Worm (Caenorhabditis elegans) whole organism, young adult: ENCODE measurements around the gene tbp-1.

Experiments
- B0035.1 ChIP-seq: sonication (generic microtip); optimal IDR thresholded peaks from 2 replicates; lab custom pipeline; 2016; ENCODE audit warnings: missing genetic modification characterization, mild to moderate bottlenecking, missing compliant biosample characterization, missing genotype, missing genetic modification reagents
- B0336.3 ChIP-seq: fragments of 200-800 bp; sonication (Bioruptor generic); IDR thresholded peaks from 2 replicates; pipeline ENCODE4 v1.3.6; 2022; ENCODE audit warnings: missing genetic modification characterization, missing compliant biosample characterization
- F23B12.7 ChIP-seq: sonication (generic microtip); optimal IDR thresholded peaks from 2 replicates; lab custom pipeline; 2017; ENCODE audit warnings: missing genetic modification characterization, mild to moderate bottlenecking, missing compliant biosample characterization, antibody characterized with exemption, moderate library complexity; ENCODE audit not compliant: insufficient read depth
- F33H1.4 ChIP-seq: fragments of 200-800 bp; sonication (Bioruptor generic); IDR thresholded peaks from 2 replicates; pipeline ENCODE4 v1.3.6; 2022; ENCODE audit warnings: missing genetic modification reagents, missing genetic modification characterization, missing compliant biosample characterization
- F57A8.1 ChIP-seq: fragments of 200-800 bp; sonication (Bioruptor generic); optimal IDR thresholded peaks from 2 replicates; lab custom pipeline; 2018; ENCODE audit warnings: mild to moderate bottlenecking, missing genetic modification characterization, moderate library complexity, missing compliant biosample characterization
- F57C9.4 ChIP-seq: sonication (generic microtip); optimal IDR thresholded peaks from 2 replicates; lab custom pipeline; 2017; ENCODE audit warnings: mild to moderate bottlenecking, missing genetic modification characterization, missing compliant biosample characterization
- K12H6.12 ChIP-seq: fragments of 200-800 bp; sonication (Bioruptor generic); optimal IDR thresholded peaks from 2 replicates; lab custom pipeline; 2018; ENCODE audit warnings: mild to moderate bottlenecking, missing genetic modification characterization, missing compliant biosample characterization
- ZK185.1 ChIP-seq: sonication (generic microtip); optimal IDR thresholded peaks from 2 replicates; lab custom pipeline; 2016; ENCODE audit warnings: mild to moderate bottlenecking, missing genetic modification characterization, missing compliant biosample characterization; ENCODE audit not compliant: poor library complexity, severe bottlenecking
- akir-1 ChIP-seq: fragments of 200-800 bp; sonication (Bioruptor generic); optimal IDR thresholded peaks from 2 replicates; lab custom pipeline; 2018; ENCODE audit warnings: mild to moderate bottlenecking, missing genetic modification characterization, moderate library complexity, missing compliant biosample characterization
- atf-7 ChIP-seq: sonication (generic microtip); optimal IDR thresholded peaks from 2 replicates; lab custom pipeline; 2017; ENCODE audit warnings: mild to moderate bottlenecking, missing genetic modification characterization, missing compliant biosample characterization
- attf-6 ChIP-seq: fragments of 200-800 bp; sonication (Bioruptor generic); IDR thresholded peaks from 2 replicates; pipeline ENCODE4 v1.3.6; 2022; ENCODE audit warnings: missing genetic modification reagents, missing genetic modification characterization, missing compliant biosample characterization
- bed-2 ChIP-seq: fragments of 200-800 bp; sonication (Bioruptor generic); IDR thresholded peaks from 2 replicates; pipeline ENCODE4 v1.3.6; 2022; ENCODE audit warnings: missing genetic modification reagents, missing genetic modification characterization, missing compliant biosample characterization
- ccch-3 ChIP-seq: fragments of 200-800 bp; sonication (Bioruptor generic); optimal IDR thresholded peaks from 2 replicates; lab custom pipeline; 2018; ENCODE audit warnings: mild to moderate bottlenecking, missing genetic modification characterization, missing compliant biosample characterization
- ceh-27 ChIP-seq: fragments of 200-800 bp; sonication (Bioruptor generic); optimal IDR thresholded peaks from 2 replicates; lab custom pipeline; 2018; ENCODE audit warnings: mild to moderate bottlenecking, missing genetic modification characterization, moderate library complexity, missing compliant biosample characterization
- ceh-40 ChIP-seq: fragments of 200-800 bp; sonication (Bioruptor generic); IDR thresholded peaks from 2 replicates; pipeline ENCODE4 v1.3.6; 2022; ENCODE audit warnings: missing genetic modification characterization, missing compliant biosample characterization
- ceh-58 ChIP-seq: fragments of 200-800 bp; sonication (Bioruptor generic); IDR thresholded peaks from 2 replicates; pipeline ENCODE4 v1.3.6; 2022; ENCODE audit warnings: missing genetic modification characterization, missing compliant biosample characterization
- ceh-79 ChIP-seq: sonication (generic microtip); optimal IDR thresholded peaks from 2 replicates; lab custom pipeline; 2017; ENCODE audit warnings: mild to moderate bottlenecking, missing genetic modification characterization, missing compliant biosample characterization
- dpff-1 ChIP-seq: sonication (generic microtip); optimal IDR thresholded peaks from 2 replicates; lab custom pipeline; 2017; ENCODE audit warnings: mild to moderate bottlenecking, missing genetic modification characterization, missing compliant biosample characterization
- dpl-1 ChIP-seq: fragments of 150-350 bp; optimal IDR thresholded peaks from 2 replicates; lab custom pipeline; 2014; ENCODE audit warnings: missing biosample characterization, missing genetic modification reagents, missing genetic modification characterization
- egrh-3 ChIP-seq: fragments of 200-800 bp; sonication (Bioruptor generic); IDR thresholded peaks from 2 replicates; pipeline ENCODE4 v1.3.6; 2022; ENCODE audit warnings: missing genetic modification reagents, missing genetic modification characterization, missing compliant biosample characterization
- gei-17 ChIP-seq: fragments of 200-800 bp; sonication (Bioruptor generic); optimal IDR thresholded peaks from 2 replicates; lab custom pipeline; 2018; ENCODE audit warnings: mild to moderate bottlenecking, missing genetic modification characterization, missing compliant biosample characterization
- him-1 ChIP-seq: sonication (generic microtip); optimal IDR thresholded peaks from 2 replicates; lab custom pipeline; 2016; ENCODE audit warnings: missing genotype, missing genetic modification reagents, missing genetic modification characterization, missing compliant biosample characterization
- hmg-20 ChIP-seq: fragments of 200-800 bp; sonication (Bioruptor generic); IDR thresholded peaks from 2 replicates; pipeline ENCODE4 v1.3.6; 2022; ENCODE audit warnings: missing genetic modification reagents, missing genetic modification characterization, missing compliant biosample characterization
- hsf-1 ChIP-seq: fragments of 200-800 bp; sonication (Bioruptor generic); IDR thresholded peaks from 2 replicates; pipeline ENCODE4 v1.3.6; 2022; ENCODE audit warnings: missing genetic modification reagents, missing genetic modification characterization, missing compliant biosample characterization
- lag-1 ChIP-seq: fragments of 200-800 bp; sonication (Bioruptor generic); IDR thresholded peaks from 2 replicates; pipeline ENCODE4 v1.3.6; 2022; ENCODE audit warnings: missing genetic modification reagents, missing genetic modification characterization, missing compliant biosample characterization
- let-526 ChIP-seq: fragments of 200-800 bp; sonication (Bioruptor generic); IDR thresholded peaks from 2 replicates; pipeline ENCODE4 v1.3.6; 2022; ENCODE audit warnings: missing genetic modification reagents, missing genetic modification characterization, missing compliant biosample characterization
- let-607 ChIP-seq, 2 experiments: fragments of 200-800 bp in 1 of 2; sonication (Bioruptor generic) in 1 of 2; sonication (generic microtip) in 1 of 2; optimal IDR thresholded peaks; 2 replicates each; lab custom pipeline; 2016 to 2018; ENCODE audit warnings: mild to moderate bottlenecking in 2 of 2, missing compliant biosample characterization in 2 of 2, missing genetic modification characterization in 2 of 2, moderate library complexity in 2 of 2, missing genotype in 1 of 2
- lsl-1 ChIP-seq: fragments of 200-800 bp; sonication (Bioruptor generic); optimal IDR thresholded peaks from 2 replicates; lab custom pipeline; 2018; ENCODE audit warnings: mild to moderate bottlenecking, missing genetic modification characterization, moderate library complexity, missing compliant biosample characterization
- lsy-27 ChIP-seq: sonication (generic microtip); optimal IDR thresholded peaks from 2 replicates; lab custom pipeline; 2017; ENCODE audit warnings: missing genetic modification characterization, mild to moderate bottlenecking, missing compliant biosample characterization, antibody characterized with exemption, missing genotype, borderline replicate concordance; ENCODE audit not compliant: insufficient read depth
- madf-8 ChIP-seq: fragments of 200-800 bp; sonication (Bioruptor generic); conservative IDR thresholded peaks from 2 replicates; pipeline ENCODE4 v1.3.6; 2022; ENCODE audit warnings: missing genetic modification reagents, missing genetic modification characterization, missing compliant biosample characterization
- nfya-2 ChIP-seq: fragments of 200-800 bp; sonication (Bioruptor generic); IDR thresholded peaks from 2 replicates; pipeline ENCODE4 v1.3.6; 2022; ENCODE audit warnings: missing genetic modification reagents, missing genetic modification characterization, missing compliant biosample characterization
- nhr-27 ChIP-seq: fragments of 200-800 bp; sonication (Bioruptor generic); optimal IDR thresholded peaks from 2 replicates; lab custom pipeline; 2018; ENCODE audit warnings: mild to moderate bottlenecking, missing genetic modification characterization, moderate library complexity, missing compliant biosample characterization
- rcor-1 ChIP-seq: fragments of 200-800 bp; sonication (Bioruptor generic); IDR thresholded peaks from 2 replicates; pipeline ENCODE4 v1.3.6; 2022; ENCODE audit warnings: missing genetic modification reagents, missing genetic modification characterization, missing compliant biosample characterization
- sdz-38 ChIP-seq: sonication (generic microtip); optimal IDR thresholded peaks from 2 replicates; lab custom pipeline; 2016; ENCODE audit warnings: missing genotype, missing genetic modification characterization, missing compliant biosample characterization
- sea-2 ChIP-seq: fragments of 200-800 bp; sonication (Bioruptor generic); IDR thresholded peaks from 2 replicates; pipeline ENCODE4 v1.3.6; 2022; ENCODE audit warnings: missing genetic modification characterization, missing compliant biosample characterization
- snpc-1.1 ChIP-seq: sonication (generic microtip); optimal IDR thresholded peaks from 2 replicates; lab custom pipeline; 2017; ENCODE audit warnings: missing genetic modification characterization, mild to moderate bottlenecking, missing compliant biosample characterization, antibody characterized with exemption, moderate library complexity, missing genotype, missing genetic modification reagents; ENCODE audit not compliant: insufficient read depth
- snpc-1.3 ChIP-seq: sonication (generic microtip); optimal IDR thresholded peaks from 2 replicates; lab custom pipeline; 2017; ENCODE audit warnings: missing genetic modification characterization, mild to moderate bottlenecking, missing compliant biosample characterization, antibody characterized with exemption, moderate library complexity, missing genotype, missing genetic modification reagents; ENCODE audit not compliant: insufficient read depth
- snpc-3.4 ChIP-seq: sonication (generic microtip); optimal IDR thresholded peaks from 2 replicates; lab custom pipeline; 2017; ENCODE audit warnings: missing genetic modification characterization, mild to moderate bottlenecking, missing compliant biosample characterization, antibody characterized with exemption, moderate library complexity, missing genotype, missing genetic modification reagents
- tbp1 ChIP-seq: fragments of 200-800 bp; sonication (Bioruptor generic); optimal IDR thresholded peaks from 2 replicates; lab custom pipeline; 2018; ENCODE audit warnings: mild to moderate bottlenecking, missing genetic modification characterization, missing compliant biosample characterization
- unc-62 ChIP-seq: fragments of 150-350 bp; optimal IDR thresholded peaks from 2 replicates; lab custom pipeline; 2014; ENCODE audit warnings: missing biosample characterization, missing genetic modification reagents, missing genetic modification characterization
- ztf-26 ChIP-seq: sonication (generic microtip); optimal IDR thresholded peaks from 2 replicates; lab custom pipeline; 2017; ENCODE audit warnings: missing genetic modification characterization, missing compliant biosample characterization
- ztf-28 ChIP-seq: fragments of 200-800 bp; sonication (Bioruptor generic); IDR thresholded peaks from 2 replicates; pipeline ENCODE4 v1.3.6; 2022; ENCODE audit warnings: missing genetic modification reagents, missing genetic modification characterization, missing compliant biosample characterization

tbp-1 gene

ce11 chrIII:7338693-7339092 lies 45.1 kb upstream of the tbp-1 start, which contains the start of gene kap-1 (continued):
- TF ChIP-seq let-607 (tag; optimal IDR thresholded peaks at IDR 0.05; lab: Kevin White, UChicago) (peak in 1 of 2 experiments; percentile 4), B0035.1 (tag; lab: Kevin White, UChicago) (peak; percentile 61), bed-2 (no peak), dpl-1 (no peak), egrh-3 (GFP tag; lab: Robert Waterston, UW) (no peak), ceh-58 (GFP tag; lab: Robert Waterston, UW) (no peak), ceh-40 (GFP tag; lab: Robert Waterston, UW) (no peak), K12H6.12 (no peak), F57C9.4 (tag; lab: Kevin White, UChicago) (no peak), attf-6 (GFP tag; lab: Robert Waterston, UW) (no peak), snpc-3.4 (tag; lab: Kevin White, UChicago) (peak; percentile 18), hsf-1 (GFP tag; lab: Robert Waterston, UW) (peak; percentile 60), dpff-1 (peak; percentile 62), him-1 (peak; percentile 54), sea-2 (GFP tag; lab: Robert Waterston, UW) (no peak), madf-8 (GFP tag; lab: Robert Waterston, UW) (no peak; the same call in 1 of the 2 replicates), F23B12.7 (tag; lab: Kevin White, UChicago) (no peak), rcor-1 (GFP tag; lab: Robert Waterston, UW) (no peak), nhr-27 (tag; lab: Kevin White, UChicago) (no peak), F33H1.4 (peak; percentile 33; the same call in 1 of the 2 replicates), gei-17 (peak; percentile 26), tbp1 (GFP tag; lab: Kevin White, UChicago) (peak; percentile 32), atf-7 (tag; lab: Kevin White, UChicago) (peak; percentile 43), lag-1 (GFP tag; lab: Robert Waterston, UW) (no peak), snpc-1.1 (tag; lab: Kevin White, UChicago) (no peak), ztf-28 (no peak), F57A8.1 (no peak), snpc-1.3 (tag; lab: Kevin White, UChicago) (peak; percentile 7), lsl-1 (GFP tag; lab: Kevin White, UChicago) (no peak), ceh-79 (tag; lab: Kevin White, UChicago) (peak; percentile 21), sdz-38 (tag; lab: Kevin White, UChicago) (no peak), akir-1 (GFP tag; lab: Kevin White, UChicago) (no peak), unc-62 (no peak), hmg-20 (GFP tag; lab: Robert Waterston, UW) (no peak), ccch-3 (no peak), nfya-2 (GFP tag; lab: Robert Waterston, UW) (no peak), ZK185.1 (tag; lab: Kevin White, UChicago) (no peak), ztf-26 (tag; lab: Kevin White, UChicago) (no peak), lsy-27 (tag; lab: Kevin White, UChicago) (no peak), B0336.3 (GFP tag; lab: Robert Waterston, UW) (peak; percentile 86), ceh-27 (GFP tag; lab: Kevin White, UChicago) (no peak), let-526 (GFP tag; lab: Robert Waterston, UW) (peak; percentile 79; the same call in 1 of the 2 replicates)
